Worm (Caenorhabditis elegans): ENCODE measurements around the gene lgc-26.

DNA sequence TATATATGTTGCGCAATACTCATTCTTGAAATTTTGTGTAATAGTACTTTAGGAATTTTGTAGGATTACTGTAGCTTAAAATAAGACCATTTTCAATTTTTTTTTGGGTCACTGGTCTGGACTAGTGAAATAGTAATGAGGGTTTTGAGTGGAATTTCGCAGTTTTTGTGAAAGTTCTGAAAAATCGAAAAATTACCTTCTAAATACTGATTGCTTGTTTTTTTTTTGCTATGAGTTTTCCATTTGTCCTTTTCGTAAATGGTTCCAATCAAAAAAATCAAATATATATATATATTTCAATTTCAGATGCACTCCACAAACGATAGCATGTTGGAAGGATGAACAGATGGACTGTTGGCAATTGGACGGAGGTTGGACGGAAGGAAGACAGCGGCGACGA is 44.3 kb downstream of the lgc-26 start, which contains the start of gene nhr-15:
- TF ChIP-seq elt-3 (tag; optimal IDR thresholded peaks at IDR 0.05) (no peak), unc-30 (tag; optimal IDR thresholded peaks at IDR 0.05) (no peak), lin-39 (tag; optimal IDR thresholded peaks at IDR 0.05) (no peak), jun-1 (tag; optimal IDR thresholded peaks at IDR 0.05) (no peak), vab-15 (tag; optimal IDR thresholded peaks at IDR 0.05) (no peak), pqm-1 (tag; optimal IDR thresholded peaks at IDR 0.05) (no peak), nhr-76 (tag; optimal IDR thresholded peaks at IDR 0.05) (no peak), xbp-1 (tag; optimal IDR thresholded peaks at IDR 0.05) (no peak), sox-4 (tag; optimal IDR thresholded peaks at IDR 0.05) (no peak)

Data from whole organism, L1 larva.